Worm (Caenorhabditis elegans) whole organism, L1 larva: ENCODE measurements around the gene F59A1.6.
A peak's percentile ranks its signal among the peaks of the same experiment; 100 is the strongest.

Source experiments
- C04F5.9 ChIP-seq: sonication (generic microtip); optimal IDR thresholded peaks from 2 replicates; lab custom pipeline; 2016; ENCODE audit warnings: missing genetic modification characterization, missing compliant biosample characterization
- Y116A8C.19 ChIP-seq: sonication (generic microtip); optimal IDR thresholded peaks from 2 replicates; lab custom pipeline; 2016; ENCODE audit warnings: missing compliant biosample characterization, missing genetic modification characterization, borderline replicate concordance
- alr-1 ChIP-seq: fragments of 200-800 bp; sonication (Bioruptor generic); optimal IDR thresholded peaks from 2 replicates; lab custom pipeline; 2018; ENCODE audit warnings: borderline replicate concordance, mild to moderate bottlenecking, missing genetic modification characterization, missing compliant biosample characterization
- ama-1 ChIP-seq: fragments of 150-350 bp; optimal IDR thresholded peaks from 2 replicates; lab custom pipeline; 2014
- blmp-1 ChIP-seq: fragments of 150-350 bp; optimal IDR thresholded peaks from 2 replicates; lab custom pipeline; 2014; ENCODE audit warnings: missing biosample characterization, missing genetic modification characterization
- ceh-8 ChIP-seq: fragments of 200-800 bp; sonication (Bioruptor generic); optimal IDR thresholded peaks from 2 replicates; lab custom pipeline; 2018; ENCODE audit warnings: mild to moderate bottlenecking, missing genetic modification characterization, moderate library complexity, missing compliant biosample characterization
- ceh-90 ChIP-seq: sonication (generic microtip); optimal IDR thresholded peaks from 2 replicates; lab custom pipeline; 2016; ENCODE audit warnings: missing genetic modification characterization, missing compliant biosample characterization
- efl-1 ChIP-seq, 4 experiments: fragments of 150-350 bp; optimal IDR thresholded peaks in 3 of 4; peaks in 1 of 4; 1 replicate in 1 of 4; 2 replicates in 3 of 4; lab custom pipeline; 2014; ENCODE audit warnings: missing biosample characterization in 2 of 4, missing genetic modification characterization in 2 of 4, missing genetic modification reagents in 2 of 4
- efl-3 ChIP-seq: fragments of 200-800 bp; sonication (Bioruptor generic); optimal IDR thresholded peaks from 2 replicates; lab custom pipeline; 2018; ENCODE audit warnings: mild to moderate bottlenecking, missing genetic modification characterization, missing compliant biosample characterization
- elt-2 ChIP-seq: sonication (generic microtip); optimal IDR thresholded peaks from 2 replicates; lab custom pipeline; 2016; ENCODE audit warnings: missing genetic modification characterization, mild to moderate bottlenecking, inconsistent platforms, missing compliant biosample characterization, missing genetic modification reagents
- elt-3 ChIP-seq, 6 experiments: fragments of 150-350 bp in 1 of 6; sonication (generic microtip); optimal IDR thresholded peaks; 2 replicates each; lab custom pipeline; 2017 to 2018; ENCODE audit warnings: missing biosample characterization in 6 of 6, missing genetic modification characterization in 6 of 6, inconsistent platforms in 1 of 6
- ets-5 ChIP-seq: fragments of 200-800 bp; sonication (Bioruptor generic); IDR thresholded peaks from 2 replicates; pipeline ENCODE4 v1.3.6; 2022; ENCODE audit warnings: missing genetic modification characterization, missing compliant biosample characterization
- fkh-10 ChIP-seq: sonication (generic microtip); optimal IDR thresholded peaks from 2 replicates; lab custom pipeline; 2017; ENCODE audit warnings: missing biosample characterization, missing genetic modification reagents, missing genetic modification characterization
- fkh-4 ChIP-seq: sonication (generic microtip); optimal IDR thresholded peaks from 2 replicates; lab custom pipeline; 2016; ENCODE audit warnings: missing compliant biosample characterization, missing genetic modification characterization, borderline replicate concordance
- fos-1 ChIP-seq: fragments of 150-350 bp; optimal IDR thresholded peaks from 2 replicates; lab custom pipeline; 2014; ENCODE audit warnings: missing biosample characterization, missing genetic modification characterization
- grh-1 ChIP-seq: fragments of 200-800 bp; sonication (Bioruptor generic); IDR thresholded peaks from 2 replicates; pipeline ENCODE4 v1.3.6; 2022; ENCODE audit warnings: missing genetic modification reagents, missing genetic modification characterization, missing compliant biosample characterization
- hlh-17 ChIP-seq: fragments of 200-800 bp; sonication (Bioruptor generic); optimal IDR thresholded peaks from 2 replicates; lab custom pipeline; 2018; ENCODE audit warnings: missing genetic modification characterization, mild to moderate bottlenecking, missing compliant biosample characterization, moderate library complexity, borderline replicate concordance
- hlh-4 ChIP-seq: sonication (generic microtip); optimal IDR thresholded peaks from 2 replicates; lab custom pipeline; 2016; ENCODE audit warnings: mild to moderate bottlenecking, missing genetic modification characterization, missing compliant biosample characterization
- hpl-2 ChIP-seq: fragments of 150-350 bp; optimal IDR thresholded peaks from 2 replicates; lab custom pipeline; 2014; ENCODE audit warnings: missing biosample characterization, missing genetic modification reagents, missing genetic modification characterization
- lin-13 ChIP-seq: fragments of 150-350 bp; optimal IDR thresholded peaks from 2 replicates; lab custom pipeline; 2014; ENCODE audit warnings: missing biosample characterization, missing genetic modification reagents, missing genetic modification characterization
- lir-3 ChIP-seq: sonication (generic microtip); optimal IDR thresholded peaks from 2 replicates; lab custom pipeline; 2016; ENCODE audit warnings: mild to moderate bottlenecking, missing genetic modification characterization, moderate library complexity, missing compliant biosample characterization; ENCODE audit not compliant: poor library complexity
- mdl-1 ChIP-seq, 2 experiments: fragments of 150-350 bp; optimal IDR thresholded peaks; 2 replicates each; lab custom pipeline; 2014 to 2017; ENCODE audit warnings: missing biosample characterization in 2 of 2, missing genetic modification characterization in 2 of 2, inconsistent platforms in 1 of 2
- mef-2 ChIP-seq: fragments of 150-350 bp; optimal IDR thresholded peaks from 2 replicates; lab custom pipeline; 2014; ENCODE audit warnings: missing biosample characterization, missing genetic modification characterization
- nhr-19 ChIP-seq: fragments of 200-800 bp; sonication (Bioruptor generic); conservative IDR thresholded peaks from 2 replicates; pipeline ENCODE4 v1.3.6; 2022; ENCODE audit warnings: missing genetic modification characterization, missing compliant biosample characterization
- nhr-47 ChIP-seq: sonication (generic microtip); optimal IDR thresholded peaks from 2 replicates; lab custom pipeline; 2016; ENCODE audit warnings: mild to moderate bottlenecking, missing genetic modification characterization, moderate library complexity, missing compliant biosample characterization
- nhr-76 ChIP-seq: sonication (generic microtip); optimal IDR thresholded peaks from 2 replicates; lab custom pipeline; 2017; ENCODE audit warnings: missing biosample characterization, missing genetic modification characterization
- nhr-85 ChIP-seq: sonication (generic microtip); peaks from one replicate; lab custom pipeline; 2016; ENCODE audit warnings: missing genetic modification characterization, inconsistent platforms, missing compliant biosample characterization
- rnt-1 ChIP-seq: sonication (generic microtip); optimal IDR thresholded peaks from 2 replicates; lab custom pipeline; 2016; ENCODE audit warnings: mild to moderate bottlenecking, missing genetic modification characterization, moderate library complexity, missing compliant biosample characterization
- sox-4 ChIP-seq: sonication (generic microtip); optimal IDR thresholded peaks from 2 replicates; lab custom pipeline; 2016; ENCODE audit warnings: missing genetic modification characterization, missing compliant biosample characterization
- sptf-1 ChIP-seq: fragments of 150-350 bp; optimal IDR thresholded peaks from 2 replicates; lab custom pipeline; 2014; ENCODE audit warnings: missing biosample characterization, missing genetic modification characterization
- swsn-7 ChIP-seq: sonication (generic microtip); optimal IDR thresholded peaks from 2 replicates; lab custom pipeline; 2016; ENCODE audit warnings: missing genetic modification characterization, missing compliant biosample characterization
- tbx-2 ChIP-seq: sonication (generic microtip); optimal IDR thresholded peaks from 2 replicates; lab custom pipeline; 2016; ENCODE audit warnings: missing genetic modification characterization, missing compliant biosample characterization
- tlp-1 ChIP-seq: fragments of 150-350 bp; optimal IDR thresholded peaks from 2 replicates; lab custom pipeline; 2014; ENCODE audit warnings: missing biosample characterization, missing genetic modification characterization
- unc-130 ChIP-seq: fragments of 150-350 bp; optimal IDR thresholded peaks from 2 replicates; lab custom pipeline; 2017; ENCODE audit warnings: missing biosample characterization, missing genetic modification characterization, inconsistent platforms
- unc-30 ChIP-seq: sonication (generic microtip); optimal IDR thresholded peaks from 2 replicates; lab custom pipeline; 2017; ENCODE audit warnings: missing biosample characterization, missing genetic modification characterization
- xbp-1 ChIP-seq: sonication (generic microtip); optimal IDR thresholded peaks from 2 replicates; lab custom pipeline; 2016; ENCODE audit warnings: missing genetic modification characterization, missing compliant biosample characterization
- zip-4 ChIP-seq: fragments of 200-800 bp; sonication (Bioruptor generic); optimal IDR thresholded peaks from 2 replicates; lab custom pipeline; 2018; ENCODE audit warnings: mild to moderate bottlenecking, missing genetic modification characterization, moderate library complexity, missing compliant biosample characterization
- ztf-4 ChIP-seq: fragments of 150-350 bp; optimal IDR thresholded peaks from 2 replicates; lab custom pipeline; 2014; ENCODE audit warnings: missing biosample characterization, missing genetic modification characterization

Gene F59A1.6

ce11 chrV:17668531-17668930 lies 16.4 kb upstream of the F59A1.6 start, which contains the start of gene str-89:
str-89 (plus strand) TSS chrV:17668831.
- TF ChIP-seq nhr-85 (tag; lab: Kevin White, UChicago): no peak
- no peak for TF ChIP-seq C04F5.9 (tag; lab: Kevin White, UChicago)
- no peak for TF ChIP-seq mef-2 (tag; lab: Kevin White, UChicago)
- TF ChIP-seq grh-1 (GFP tag; lab: Robert Waterston, UW): no peak
- no peak for TF ChIP-seq hlh-17 (GFP tag; lab: Kevin White, UChicago)
- no peak for TF ChIP-seq tlp-1 (tag; lab: Kevin White, UChicago)
- TF ChIP-seq sox-4 (tag; lab: Kevin White, UChicago): no peak
- TF ChIP-seq tbx-2: no peak
- TF ChIP-seq ceh-90 (tag; lab: Kevin White, UChicago): no peak
- no peak for TF ChIP-seq ztf-4 (tag; lab: Kevin White, UChicago)
- TF ChIP-seq xbp-1: no peak
- TF ChIP-seq swsn-7: no peak
- no peak for TF ChIP-seq zip-4 (GFP tag; lab: Kevin White, UChicago)
- no peak for TF ChIP-seq elt-2 (tag; lab: Kevin White, UChicago)
- TF ChIP-seq blmp-1 (tag; lab: Kevin White, UChicago): no peak

- no peak for TF ChIP-seq fos-1 (tag; lab: Kevin White, UChicago)
- no peak for TF ChIP-seq mdl-1 (tag; optimal IDR thresholded peaks at IDR 0.05; lab: Kevin White, UChicago)
- TF ChIP-seq nhr-76 (tag; lab: Kevin White, UChicago): no peak
- no peak for TF ChIP-seq swsn-7
- no peak for TF ChIP-seq hpl-2 (GFP tag; lab: Kevin White, UChicago)
- TF ChIP-seq unc-130: no peak
- no peak for TF ChIP-seq unc-30 (tag; lab: Kevin White, UChicago)
- no peak for TF ChIP-seq mef-2 (tag; lab: Kevin White, UChicago)
- no peak for TF ChIP-seq ama-1 (lab: Kevin White, UChicago)
- no peak for TF ChIP-seq lir-3 (tag; lab: Kevin White, UChicago)
- no peak for TF ChIP-seq sptf-1
- no peak for TF ChIP-seq C04F5.9 (tag; lab: Kevin White, UChicago)
- TF ChIP-seq, all 84 proteins: peak for 0
Measured at ce11 chrV:17673343-17673742, 11.6 kb upstream of the F59A1.6 start, which contains the start of gene str-93. str-93 (minus strand) TSS chrV:17673443.

- TF ChIP-seq lin-13 (no peak), nhr-47 (tag; lab: Kevin White, UChicago) (no peak), fkh-4 (tag; lab: Kevin White, UChicago) (no peak), tbx-2 (no peak), efl-3 (GFP tag; lab: Kevin White, UChicago) (no peak)
Measured at ce11 chrV:17676553-17676952, 8.4 kb upstream of the F59A1.6 start, which contains the start of gene str-92. str-92 (minus strand) TSS chrV:17676653.

ce11 chrV:17683290-17683689 lies 1.7 kb upstream of the F59A1.6 start:
- no peak for TF ChIP-seq efl-1 (optimal IDR thresholded peaks at IDR 0.05; lab: Kevin White, UChicago)
- peak in 1 of 2 experiments; percentile 4 for TF ChIP-seq efl-1 (GFP tag; optimal IDR thresholded peaks at IDR 0.05 in 1 of 2; lab: Kevin White, UChicago)
- no peak for TF ChIP-seq Y116A8C.19

- TF ChIP-seq nhr-19 (GFP tag; lab: Robert Waterston, UW): no peak
- TF ChIP-seq hlh-4 (tag; lab: Kevin White, UChicago): no peak
- TF ChIP-seq ceh-8 (GFP tag; lab: Kevin White, UChicago): no peak
- TF ChIP-seq lir-3 (tag; lab: Kevin White, UChicago): no peak
- no peak for TF ChIP-seq lin-13
- no peak for TF ChIP-seq blmp-1 (tag; lab: Kevin White, UChicago)
- no peak for TF ChIP-seq ets-5
- TF ChIP-seq rnt-1 (tag; lab: Kevin White, UChicago): no peak
- TF ChIP-seq efl-1 (optimal IDR thresholded peaks at IDR 0.05; lab: Kevin White, UChicago): no peak
- no peak for TF ChIP-seq efl-1 (GFP tag; optimal IDR thresholded peaks at IDR 0.05 in 1 of 2; lab: Kevin White, UChicago)
- no peak for TF ChIP-seq hlh-17 (GFP tag; lab: Kevin White, UChicago)
- TF ChIP-seq nhr-85 (tag; lab: Kevin White, UChicago): no peak
- TF ChIP-seq zip-4 (GFP tag; lab: Kevin White, UChicago): no peak
- no peak for TF ChIP-seq elt-3 (tag; optimal IDR thresholded peaks at IDR 0.05; lab: Kevin White, UChicago)
- TF ChIP-seq efl-3 (GFP tag; lab: Kevin White, UChicago): no peak
- no peak for TF ChIP-seq fkh-10 (GFP tag; lab: Kevin White, UChicago)
- TF ChIP-seq mef-2 (tag; lab: Kevin White, UChicago): no peak
- TF ChIP-seq alr-1 (tag; lab: Kevin White, UChicago): no peak
Measured at ce11 chrV:17683763-17684162, 1.2 kb upstream of the F59A1.6 start, which contains the start of gene F59A1.15. F59A1.15 (minus strand) TSS chrV:17683863.
